Worm (Caenorhabditis elegans) whole organism, midembryonic: Measurements from ENCODE around the gene tag-123.
"Not testable (repeated sequence)": the region's sequence is repeated elsewhere in the genome, so short reads cannot be mapped to it uniquely, and the experiment has no call there.

ENCODE experiments used
- T22C8.4 ChIP-seq: fragments of 200-800 bp; sonication (Bioruptor generic); IDR thresholded peaks from 2 replicates; pipeline ENCODE4 v1.3.6; 2022; ENCODE audit warnings: missing genetic modification characterization, missing compliant biosample characterization
- cog-1 ChIP-seq: sonication (generic microtip); optimal IDR thresholded peaks from 2 replicates; lab custom pipeline; 2016; ENCODE audit warnings: missing genetic modification characterization, missing compliant biosample characterization
- flt-1 ChIP-seq: fragments of 200-800 bp; sonication (Bioruptor generic); IDR thresholded peaks from 2 replicates; pipeline ENCODE4 v1.3.6; 2022; ENCODE audit warnings: missing genetic modification characterization, missing compliant biosample characterization
- klf-2 ChIP-seq: fragments of 200-800 bp; sonication (Bioruptor generic); conservative IDR thresholded peaks from 2 replicates; pipeline ENCODE4 v1.3.6; 2022; ENCODE audit warnings: missing genetic modification reagents, missing genetic modification characterization, missing compliant biosample characterization
- med-1 ChIP-seq: sonication (generic microtip); optimal IDR thresholded peaks from 2 replicates; lab custom pipeline; 2017; ENCODE audit warnings: missing genetic modification characterization, mild to moderate bottlenecking, missing compliant biosample characterization, antibody characterized with exemption, missing genetic modification reagents; ENCODE audit not compliant: insufficient read depth
- ref-1 ChIP-seq: fragments of 200-800 bp; sonication (Bioruptor generic); conservative IDR thresholded peaks from 2 replicates; pipeline ENCODE4 v1.3.6; 2022; ENCODE audit warnings: missing genetic modification reagents, missing genetic modification characterization, missing compliant biosample characterization
- tab-1 ChIP-seq: fragments of 200-800 bp; sonication (Bioruptor generic); IDR thresholded peaks from 2 replicates; pipeline ENCODE4 v1.3.6; 2022; ENCODE audit warnings: missing genetic modification characterization, missing compliant biosample characterization
- ztf-23 ChIP-seq: fragments of 200-800 bp; sonication (Bioruptor generic); IDR thresholded peaks from 2 replicates; pipeline ENCODE4 v1.3.6; 2022; ENCODE audit warnings: missing genetic modification reagents, missing genetic modification characterization, missing compliant biosample characterization
- ztf-29 ChIP-seq: fragments of 200-800 bp; sonication (Bioruptor generic); IDR thresholded peaks from 2 replicates; pipeline ENCODE4 v1.3.6; 2022; ENCODE audit warnings: missing genetic modification reagents, missing genetic modification characterization, missing compliant biosample characterization

The tag-123 gene

DNA sequence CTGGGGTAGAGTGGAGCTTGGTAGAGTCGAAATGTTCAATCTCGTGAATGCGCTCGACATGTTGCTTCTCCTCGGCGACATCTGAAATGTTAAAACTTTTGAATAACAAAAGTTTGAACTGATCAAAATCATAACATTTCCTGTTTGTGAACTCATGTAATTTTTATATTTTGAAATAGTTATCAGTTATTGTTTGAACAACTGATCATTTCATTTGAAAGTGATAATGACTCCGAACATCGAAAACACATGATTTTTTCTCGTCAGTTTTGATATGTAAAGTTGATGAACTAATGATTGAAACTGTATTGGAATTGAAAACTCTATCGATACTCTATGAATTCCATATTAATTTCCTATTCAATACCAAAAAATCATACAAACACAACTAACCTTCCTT is 1.3 kb upstream of the tag-123 start:
- TF ChIP-seq ztf-29 (GFP tag; lab: Robert Waterston, UW) (no peak), ref-1 (GFP tag; lab: Robert Waterston, UW) (no peak), ztf-23 (GFP tag; lab: Robert Waterston, UW) (no peak), med-1 (no peak), cog-1 (tag; lab: Kevin White, UChicago) (no peak), tab-1 (no peak), flt-1 (GFP tag; lab: Robert Waterston, UW) (no peak), T22C8.4 (no peak), klf-2 (GFP tag; lab: Robert Waterston, UW) (no peak)

- no peak for TF ChIP-seq ref-1 (GFP tag; lab: Robert Waterston, UW)
Observed at ce11 chrX:8421594-8421993, 261 bp downstream of the tag-123 start.

DNA sequence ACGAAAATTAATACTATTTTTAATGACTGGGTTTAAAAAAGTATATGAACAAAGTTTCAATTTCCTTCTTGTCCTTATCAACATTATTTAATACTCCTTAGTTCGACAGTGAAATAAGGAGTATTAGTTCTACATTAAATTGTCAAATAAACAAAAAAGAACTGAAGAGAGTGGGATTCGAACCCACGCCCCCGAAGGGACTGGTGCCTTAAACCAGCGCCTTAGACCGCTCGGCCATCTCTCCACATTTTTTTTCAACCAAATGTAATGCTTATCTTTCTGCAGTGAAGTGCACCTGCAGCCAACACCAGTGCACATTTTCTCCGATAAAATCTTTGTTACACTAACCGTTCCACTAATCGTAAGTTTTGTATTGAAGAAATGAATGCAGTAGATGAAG is 2.6 kb downstream of the tag-123 start:
- TF ChIP-seq T22C8.4 (no peak), flt-1 (GFP tag; lab: Robert Waterston, UW) (no peak), med-1 (no peak), ref-1 (GFP tag; lab: Robert Waterston, UW) (no peak), tab-1 (no peak), ztf-29 (GFP tag; lab: Robert Waterston, UW) (no peak), cog-1 (tag; lab: Kevin White, UChicago) (no peak)

DNA sequence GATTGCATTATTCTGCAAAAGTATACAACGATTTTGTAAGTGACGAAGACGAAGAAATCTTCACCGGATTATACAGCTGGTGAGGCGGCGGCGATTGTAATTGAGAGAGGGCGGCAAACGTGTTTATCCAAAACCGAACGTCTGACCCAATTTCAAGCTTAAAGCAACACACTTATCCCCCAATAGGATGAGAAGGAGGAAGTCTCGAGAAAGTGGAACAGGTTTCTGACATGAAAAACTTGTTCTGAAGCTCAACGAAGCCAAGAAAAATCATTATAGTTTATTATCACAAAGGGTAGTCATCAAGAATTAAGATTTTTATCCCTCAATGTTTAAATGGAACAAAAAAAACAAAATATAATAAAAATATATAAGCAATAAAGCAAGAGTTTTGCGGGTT is 3.5 kb downstream of the tag-123 start, which contains the start of gene spp-13:
Gene spp-13, minus strand, starts transcription at position 143 of the 400 bp plus-strand sequence.
- TF ChIP-seq klf-2 (GFP tag; lab: Robert Waterston, UW) (no peak), cog-1 (tag; lab: Kevin White, UChicago) (no peak), ztf-29 (GFP tag; lab: Robert Waterston, UW) (no peak), ref-1 (GFP tag; lab: Robert Waterston, UW) (no peak), flt-1 (GFP tag; lab: Robert Waterston, UW) (no peak), T22C8.4 (no peak), tab-1 (no peak), med-1 (no peak), ztf-23 (GFP tag; lab: Robert Waterston, UW) (no peak)

ce11 chrX:8417727-8418126 is 4.1 kb downstream of the tag-123 start:
- TF ChIP-seq flt-1 (GFP tag; lab: Robert Waterston, UW) = no peak

DNA sequence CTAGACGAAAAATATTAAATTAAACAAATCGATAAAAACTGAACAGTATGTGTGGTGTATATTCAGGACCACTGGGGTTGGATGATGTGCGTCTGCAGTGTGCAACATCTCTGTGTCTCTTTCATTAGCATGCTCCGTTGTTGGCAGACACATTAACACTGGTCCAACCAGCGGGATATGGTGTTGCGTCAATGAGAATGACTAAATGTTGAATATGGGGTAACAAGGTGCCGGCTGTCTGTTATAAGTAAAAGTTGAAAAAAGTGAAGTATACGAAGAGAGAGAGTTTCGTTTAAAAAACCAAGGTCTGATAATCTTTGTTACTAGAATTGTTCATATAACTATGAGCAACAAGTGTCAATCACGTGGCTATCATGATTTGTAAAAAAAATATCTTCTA is 5.0 kb downstream of the tag-123 start, which contains the start of gene ced-8:
Gene ced-8, minus strand, starts transcription at position 101 of the 400 bp plus-strand sequence.
- TF ChIP-seq T22C8.4 (no peak), klf-2 (GFP tag; lab: Robert Waterston, UW) (no peak), ref-1 (GFP tag; lab: Robert Waterston, UW) (no peak), flt-1 (GFP tag; lab: Robert Waterston, UW) (no peak), cog-1 (tag; lab: Kevin White, UChicago) (no peak), tab-1 (no peak), ztf-29 (GFP tag; lab: Robert Waterston, UW) (no peak), ztf-23 (GFP tag; lab: Robert Waterston, UW) (no peak), med-1 (no peak)

- no peak for TF ChIP-seq flt-1 (GFP tag; lab: Robert Waterston, UW)
- TF ChIP-seq cog-1 (tag; lab: Kevin White, UChicago) = no peak
- no peak for TF ChIP-seq klf-2 (GFP tag; lab: Robert Waterston, UW)
- TF ChIP-seq ztf-23 (GFP tag; lab: Robert Waterston, UW) = no peak
- no peak for TF ChIP-seq med-1
- no peak for TF ChIP-seq ztf-29 (GFP tag; lab: Robert Waterston, UW)
- TF ChIP-seq tab-1 = no peak
- no peak for TF ChIP-seq T22C8.4
- TF ChIP-seq ref-1 (GFP tag; lab: Robert Waterston, UW) = no peak
Observed at ce11 chrX:8413130-8413529, 8.7 kb downstream of the tag-123 start, which contains the start of gene F08F1.4. F08F1.4 (plus strand) TSS chrX:8413430.

DNA sequence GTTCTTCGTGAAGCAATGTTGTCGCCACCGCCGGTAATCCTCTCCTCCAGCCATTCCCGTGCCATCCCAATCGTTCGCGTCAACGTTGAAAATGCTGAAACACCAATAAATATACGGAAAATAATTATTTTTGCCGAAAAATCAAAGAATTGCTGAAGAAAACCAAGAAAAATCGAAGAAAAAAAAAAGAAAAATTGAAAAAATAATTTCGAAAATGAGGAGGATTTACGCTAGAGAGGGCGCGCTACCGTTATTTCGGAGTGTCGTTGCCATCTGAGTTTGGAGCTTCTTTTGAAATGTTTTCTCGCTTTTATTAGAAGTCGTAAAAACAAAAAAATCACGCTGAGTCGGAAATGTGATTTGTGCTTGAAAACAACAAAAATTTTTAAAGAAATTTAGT is 11.1 kb downstream of the tag-123 start, which contains the start of gene F08F1.9:
Gene F08F1.9, minus strand, starts transcription at position 101 of the 400 bp plus-strand sequence.
- TF ChIP-seq cog-1 (tag; lab: Kevin White, UChicago); ref-1 (GFP tag; lab: Robert Waterston, UW); klf-2 (GFP tag; lab: Robert Waterston, UW): not testable (repeated sequence)

DNA sequence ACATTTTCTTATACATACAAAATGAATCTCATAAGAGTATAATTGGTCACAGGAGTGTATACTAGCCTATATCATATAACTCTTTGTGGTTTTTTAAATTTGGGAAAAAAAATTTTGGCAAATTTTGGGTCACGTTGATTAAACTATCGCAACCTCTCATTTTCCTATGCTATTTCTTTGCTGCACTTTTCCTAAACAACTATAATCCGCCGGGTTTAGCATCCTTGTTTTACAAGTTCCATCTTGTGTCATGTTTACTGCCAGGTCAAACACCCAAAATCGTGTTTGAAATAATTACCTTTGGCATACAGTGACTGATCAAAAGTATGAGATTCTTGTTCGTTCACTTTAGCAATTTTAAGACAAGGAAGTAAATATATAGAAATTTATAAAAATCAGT is 13.6 kb downstream of the tag-123 start, which contains the start of gene sulp-3:
Gene sulp-3, minus strand, starts transcription at position 101 of the 400 bp plus-strand sequence.
- no peak for TF ChIP-seq flt-1 (GFP tag; lab: Robert Waterston, UW)
- TF ChIP-seq tab-1 = no peak
- TF ChIP-seq med-1 = no peak
- TF ChIP-seq T22C8.4 = no peak
- no peak for TF ChIP-seq ztf-29 (GFP tag; lab: Robert Waterston, UW)
- no peak for TF ChIP-seq cog-1 (tag; lab: Kevin White, UChicago)
- TF ChIP-seq klf-2 (GFP tag; lab: Robert Waterston, UW) = no peak
- TF ChIP-seq ztf-23 (GFP tag; lab: Robert Waterston, UW) = no peak
- no peak for TF ChIP-seq ref-1 (GFP tag; lab: Robert Waterston, UW)

DNA sequence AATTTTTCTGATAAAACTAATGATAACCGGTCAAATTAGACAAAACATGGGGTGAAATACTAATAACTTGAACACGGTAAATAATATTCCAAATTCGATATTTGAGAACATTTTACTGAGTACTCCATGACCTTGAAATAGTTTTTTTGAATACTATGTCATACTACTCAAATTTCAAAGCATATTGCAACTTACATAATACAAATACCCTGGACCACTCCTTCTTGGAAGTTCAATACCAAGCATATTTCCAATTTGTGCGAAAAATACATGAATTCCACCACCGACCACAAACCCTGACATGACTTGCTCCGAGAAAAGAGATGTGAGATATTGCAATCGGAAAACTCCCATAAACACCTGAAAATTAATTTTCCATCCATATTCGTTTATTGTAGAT is 15.0 kb downstream of the tag-123 start:
- TF ChIP-seq tab-1 = no peak
- no peak for TF ChIP-seq ztf-23 (GFP tag; lab: Robert Waterston, UW)
- no peak for TF ChIP-seq ref-1 (GFP tag; lab: Robert Waterston, UW)
- TF ChIP-seq klf-2 (GFP tag; lab: Robert Waterston, UW) = no peak
- no peak for TF ChIP-seq med-1
- TF ChIP-seq cog-1 (tag; lab: Kevin White, UChicago) = no peak
- no peak for TF ChIP-seq flt-1 (GFP tag; lab: Robert Waterston, UW)
